Fruit fly (Drosophila melanogaster) whole organism, pupa: Measurements from ENCODE around the gene CG15022.

ENCODE experiments used
- CG10348 ChIP-seq: fragments of 200-800 bp; sonication (Bioruptor generic); IDR thresholded peaks from 2 replicates; pipeline ENCODE4 v1.3.6; 2022; ENCODE audit warnings: missing biosample characterization, missing genetic modification characterization
- CG12605 ChIP-seq: fragments of 200-800 bp; sonication (Bioruptor generic); IDR thresholded peaks from 2 replicates; pipeline ENCODE4 v1.3.6; 2022; ENCODE audit warnings: missing biosample characterization, missing genetic modification characterization
- CG13204 ChIP-seq: fragments of 200-800 bp; sonication (Bioruptor generic); optimal IDR thresholded peaks from 2 replicates; lab custom pipeline; 2018; ENCODE audit warnings: missing biosample characterization, mild to moderate bottlenecking, missing genetic modification characterization, moderate library complexity
- CG14655 ChIP-seq: fragments of 200-800 bp; sonication (Bioruptor generic); optimal IDR thresholded peaks from 3 replicates; lab custom pipeline; 2017; ENCODE audit warnings: mild to moderate bottlenecking, missing biosample characterization, missing genetic modification reagents, missing genetic modification characterization
- CG15710 ChIP-seq: fragments of 200-800 bp; sonication (Bioruptor generic); optimal IDR thresholded peaks from 2 replicates; lab custom pipeline; 2018; ENCODE audit warnings: missing biosample characterization, mild to moderate bottlenecking, missing genetic modification characterization, moderate library complexity
- CG32121 ChIP-seq: fragments of 200-800 bp; sonication (Bioruptor generic); IDR thresholded peaks from 2 replicates; pipeline ENCODE4 v1.3.6; 2022; ENCODE audit warnings: missing biosample characterization, missing genetic modification characterization
- CG34367 ChIP-seq: fragments of 200-800 bp; sonication (Bioruptor generic); optimal IDR thresholded peaks from 2 replicates; lab custom pipeline; 2018; ENCODE audit warnings: missing biosample characterization, mild to moderate bottlenecking, missing genetic modification characterization
- CG4496 ChIP-seq: fragments of 200-800 bp; sonication (Bioruptor generic); IDR thresholded peaks from 3 replicates; pipeline ENCODE4 v1.3.6; 2022; ENCODE audit warnings: missing biosample characterization, missing genetic modification characterization
- CG8159 ChIP-seq: fragments of 200-800 bp; sonication (Bioruptor generic); optimal IDR thresholded peaks from 3 replicates; lab custom pipeline; 2018; ENCODE audit warnings: missing biosample characterization, mild to moderate bottlenecking, missing genetic modification characterization, moderate library complexity
- CG8301 ChIP-seq: fragments of 200-800 bp; sonication (Bioruptor generic); optimal IDR thresholded peaks from 2 replicates; lab custom pipeline; 2018; ENCODE audit warnings: missing biosample characterization, mild to moderate bottlenecking, missing genetic modification characterization
- CG9948 ChIP-seq: fragments of 200-800 bp; sonication (Bioruptor generic); optimal IDR thresholded peaks from 2 replicates; lab custom pipeline; 2018; ENCODE audit warnings: missing biosample characterization, mild to moderate bottlenecking, missing genetic modification characterization, moderate library complexity
- D1 ChIP-seq: fragments of 200-800 bp; sonication (Bioruptor generic); optimal IDR thresholded peaks from 2 replicates; lab custom pipeline; 2018; ENCODE audit warnings: missing biosample characterization, mild to moderate bottlenecking, missing genetic modification characterization, moderate library complexity
- EcR ChIP-seq: fragments of 200-800 bp; sonication (Bioruptor generic); optimal IDR thresholded peaks from 3 replicates; lab custom pipeline; 2019; ENCODE audit warnings: missing biosample characterization, missing genetic modification characterization, mild to moderate bottlenecking, moderate library complexity, missing genetic modification reagents
- Ets98B ChIP-seq: fragments of 200-800 bp; sonication (Bioruptor generic); IDR thresholded peaks from 2 replicates; pipeline ENCODE4 v1.3.6; 2022; ENCODE audit warnings: missing biosample characterization, missing genetic modification characterization
- Pif1A ChIP-seq: fragments of 200-800 bp; sonication (Bioruptor generic); optimal IDR thresholded peaks from 3 replicates; lab custom pipeline; 2016; ENCODE audit warnings: missing biosample characterization, missing genetic modification characterization
- Pif1B ChIP-seq: fragments of 200-800 bp; sonication (Bioruptor generic); optimal IDR thresholded peaks from 3 replicates; lab custom pipeline; 2016; ENCODE audit warnings: missing biosample characterization, missing genetic modification characterization
- fd96Ca ChIP-seq: fragments of 200-800 bp; sonication (Bioruptor generic); IDR thresholded peaks from 3 replicates; pipeline ENCODE4 v1.3.6; 2022; ENCODE audit warnings: missing biosample characterization, missing genetic modification characterization
- gl ChIP-seq: fragments of 200-800 bp; sonication (Bioruptor generic); optimal IDR thresholded peaks from 2 replicates; lab custom pipeline; 2018; ENCODE audit warnings: missing biosample characterization, mild to moderate bottlenecking, missing genetic modification characterization
- rn ChIP-seq: fragments of 200-800 bp; sonication (Bioruptor generic); IDR thresholded peaks from 2 replicates; pipeline ENCODE4 v1.3.6; 2022; ENCODE audit warnings: missing biosample characterization, missing genetic modification characterization

CG15022 gene

DNA sequence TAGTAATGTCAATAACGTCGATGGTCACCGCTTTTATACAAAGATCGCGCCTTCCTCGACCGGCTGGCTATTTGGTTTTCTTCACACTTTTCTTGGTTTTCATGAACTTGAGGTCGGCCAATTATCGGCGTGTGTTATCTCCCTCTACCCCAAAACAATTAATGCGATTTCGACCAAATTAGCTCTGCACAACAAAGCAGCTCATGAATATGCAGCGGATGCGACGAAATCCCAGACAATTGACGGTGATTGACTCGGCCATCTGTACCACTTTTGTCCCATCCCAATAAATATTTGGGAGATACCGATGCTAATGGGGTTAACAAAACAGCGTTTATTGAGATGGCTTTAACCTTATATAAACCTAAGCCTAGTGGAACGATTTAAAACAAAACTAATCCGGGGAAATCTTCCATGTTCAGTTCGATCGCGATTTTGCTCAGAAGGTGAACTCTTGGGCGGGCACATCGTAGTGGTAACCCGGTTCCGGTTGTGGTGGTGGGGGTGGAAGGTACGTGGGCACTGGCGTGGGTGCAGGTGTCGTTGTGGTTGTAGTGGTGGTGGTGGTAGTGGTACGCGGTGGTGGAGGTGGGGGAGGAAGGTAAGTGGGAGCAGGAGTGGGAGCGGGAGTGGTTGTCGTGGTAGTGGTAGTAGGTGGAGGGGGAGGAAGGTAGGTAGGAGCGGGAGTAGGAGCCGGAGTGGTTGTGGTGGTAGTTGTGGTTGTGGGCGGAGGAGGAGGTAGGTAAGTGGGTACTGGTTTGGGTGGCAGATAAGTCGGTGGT is at the start of gene CG15022:
Gene CG15022 (minus strand): TSS at position 11 of the 782 bp plus-strand sequence.
- no peak for TF ChIP-seq CG8301 (tag; lab: Kevin White, UChicago)
- no peak for TF ChIP-seq CG9948 (tag; lab: Kevin White, UChicago)
- no peak for TF ChIP-seq CG10348 (GFP tag; lab: Robert Waterston, UW)
- TF ChIP-seq CG15710 = no peak
- TF ChIP-seq CG13204 (GFP tag; lab: Kevin White, UChicago) = no peak
- no peak for TF ChIP-seq CG14655 (GFP tag; lab: Kevin White, UChicago)
- TF ChIP-seq CG34367 = no peak
- no peak for TF ChIP-seq CG8159
- TF ChIP-seq Pif1B (GFP tag; lab: Kevin White, UChicago) = no peak
- TF ChIP-seq CG32121 (GFP tag; lab: Robert Waterston, UW) = no peak
- no peak for TF ChIP-seq CG4496 (GFP tag; lab: Robert Waterston, UW)
- no peak for TF ChIP-seq gl (tag; lab: Kevin White, UChicago)
- TF ChIP-seq rn (GFP tag; lab: Robert Waterston, UW) = no peak
- no peak for TF ChIP-seq EcR (GFP tag; lab: Kevin White, UChicago)
- no peak for TF ChIP-seq CG12605 (GFP tag; lab: Robert Waterston, UW)

DNA sequence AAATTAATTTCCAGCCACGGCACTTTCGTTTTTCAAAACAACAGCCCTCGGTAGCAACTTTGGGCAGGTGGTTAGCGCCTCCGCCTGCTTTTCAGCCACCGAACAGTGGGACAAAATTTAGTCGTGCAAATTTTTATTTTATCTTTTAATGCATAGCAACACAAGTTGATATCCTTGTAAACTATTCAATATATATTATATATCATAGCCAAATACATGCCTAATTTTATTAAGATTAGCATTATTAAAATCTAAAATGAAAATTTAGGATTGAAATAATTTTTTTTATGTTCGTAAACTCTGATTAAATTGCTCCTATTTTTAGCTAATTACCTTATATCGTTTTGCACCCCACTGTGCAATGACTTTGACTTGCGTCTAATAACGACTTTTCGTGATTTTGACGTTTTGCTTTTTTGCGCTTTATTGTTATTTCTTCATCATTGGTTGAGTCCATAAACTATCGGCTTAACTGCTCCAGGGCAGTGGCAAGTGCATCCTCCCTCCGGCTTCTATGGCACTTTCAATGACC is 48.9 kb upstream of the CG15022 start:
- TF ChIP-seq Pif1B (GFP tag; lab: Kevin White, UChicago) (peak; percentile 10), CG9948 (tag; lab: Kevin White, UChicago) (peak; percentile 1), Pif1A (peak; percentile 3), CG13204 (GFP tag; lab: Kevin White, UChicago) (no peak)

DNA sequence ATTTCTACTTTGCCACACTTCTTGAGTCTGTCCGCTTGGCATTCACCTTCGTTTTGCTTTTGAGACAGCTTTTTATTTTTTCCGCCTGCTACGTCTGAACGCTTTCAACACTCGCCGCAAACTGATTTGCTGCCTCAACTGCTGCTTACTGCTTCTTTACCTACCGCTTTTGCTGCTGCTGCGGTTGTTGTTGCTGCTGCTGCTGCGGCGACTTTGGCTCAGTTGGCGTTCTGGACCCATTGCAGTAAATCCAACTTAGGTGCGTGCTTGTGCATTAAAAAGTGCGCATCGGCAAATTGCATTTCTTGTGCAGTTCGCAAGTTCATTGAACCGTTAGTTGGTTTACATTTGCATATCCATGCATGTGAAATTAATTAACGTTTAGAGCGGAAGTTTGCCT is 48.2 kb upstream of the CG15022 start, which contains the start of gene NT1:
Gene NT1 (minus strand): TSS at position 127 of the 400 bp plus-strand sequence.
- TF ChIP-seq EcR (GFP tag; lab: Kevin White, UChicago) = peak; percentile 69
- TF ChIP-seq CG13204 (GFP tag; lab: Kevin White, UChicago) = peak; percentile 60
- no peak for TF ChIP-seq Pif1B (GFP tag; lab: Kevin White, UChicago)
- TF ChIP-seq, all 21 proteins: peak for 2

DNA sequence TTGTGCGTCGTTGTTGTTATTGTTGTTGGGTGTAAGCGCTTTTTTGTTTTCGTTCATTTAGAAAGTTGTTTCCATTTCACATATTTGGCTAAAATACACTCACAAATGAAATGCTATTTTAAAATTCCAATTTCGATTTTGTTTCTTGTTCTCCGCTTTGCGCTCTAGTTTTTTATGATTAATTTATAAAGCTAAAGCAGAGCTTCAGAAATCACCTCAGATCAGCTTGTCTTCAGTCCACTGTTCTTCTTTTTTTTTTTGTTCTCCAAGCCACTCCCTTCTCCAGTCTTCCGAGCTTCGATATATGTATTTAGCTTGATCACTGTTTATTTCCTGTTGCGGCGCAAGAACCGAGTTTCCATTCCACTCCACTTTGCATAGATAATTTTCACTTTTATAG is 47.7 kb upstream of the CG15022 start:
- no peak for TF ChIP-seq CG9948 (tag; lab: Kevin White, UChicago)
- no peak for TF ChIP-seq fd96Ca (GFP tag; lab: Robert Waterston, UW)
- no peak for TF ChIP-seq Ets98B (GFP tag; lab: Robert Waterston, UW)
- no peak for TF ChIP-seq CG32121 (GFP tag; lab: Robert Waterston, UW)
- TF ChIP-seq CG15710 = no peak
- no peak for TF ChIP-seq CG13204 (GFP tag; lab: Kevin White, UChicago)
- no peak for TF ChIP-seq gl (tag; lab: Kevin White, UChicago)
- TF ChIP-seq Pif1A = no peak
- TF ChIP-seq D1 (tag; lab: Kevin White, UChicago) = no peak
- TF ChIP-seq CG10348 (GFP tag; lab: Robert Waterston, UW) = no peak

DNA sequence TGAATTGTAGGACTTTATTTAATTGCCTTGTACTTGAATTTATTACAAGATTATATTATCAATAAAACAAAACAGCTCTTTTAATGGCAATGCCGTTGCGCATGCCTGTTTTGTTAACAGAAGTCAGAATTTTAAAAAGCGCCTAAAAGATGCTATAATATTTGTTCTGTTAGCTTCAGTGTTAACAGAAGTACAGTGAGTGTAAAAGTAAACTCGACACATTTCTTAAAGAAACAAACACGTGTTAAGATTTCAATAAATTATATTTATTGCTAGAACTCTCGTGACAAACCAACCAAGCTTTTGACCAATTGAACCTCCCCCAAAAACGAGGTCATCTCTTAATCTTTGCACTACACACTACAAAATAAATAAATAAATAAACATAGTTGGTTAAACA is 41.3 kb upstream of the CG15022 start:
- TF ChIP-seq CG34367 = no peak
- TF ChIP-seq, all 21 proteins: peak for 0

DNA sequence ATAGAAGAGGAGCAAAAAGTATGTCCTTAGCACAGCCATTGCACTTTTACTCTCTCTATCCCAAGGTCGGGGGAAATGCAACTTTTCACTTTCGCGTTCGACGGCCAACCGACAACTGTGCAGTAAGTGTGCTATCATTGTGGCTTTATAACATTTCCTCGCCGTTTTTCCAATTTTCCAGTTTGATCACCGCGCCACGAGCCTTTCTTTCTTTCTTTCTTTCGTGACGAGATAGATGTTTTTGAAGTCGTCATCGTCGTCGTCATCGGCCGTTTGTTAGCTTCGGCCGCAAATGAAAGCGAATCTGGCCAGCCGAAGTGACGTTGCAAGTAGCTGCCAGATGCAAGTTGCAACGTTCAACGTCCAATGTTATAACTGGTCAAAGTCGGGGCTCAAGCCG is 40.3 kb upstream of the CG15022 start, which contains the start of gene CG13720:
Gene CG13720 (minus strand): TSS at position 101 of the 400 bp plus-strand sequence.
- TF ChIP-seq CG14655 (GFP tag; lab: Kevin White, UChicago) (peak; percentile 25), CG8301 (tag; lab: Kevin White, UChicago) (no peak)

DNA sequence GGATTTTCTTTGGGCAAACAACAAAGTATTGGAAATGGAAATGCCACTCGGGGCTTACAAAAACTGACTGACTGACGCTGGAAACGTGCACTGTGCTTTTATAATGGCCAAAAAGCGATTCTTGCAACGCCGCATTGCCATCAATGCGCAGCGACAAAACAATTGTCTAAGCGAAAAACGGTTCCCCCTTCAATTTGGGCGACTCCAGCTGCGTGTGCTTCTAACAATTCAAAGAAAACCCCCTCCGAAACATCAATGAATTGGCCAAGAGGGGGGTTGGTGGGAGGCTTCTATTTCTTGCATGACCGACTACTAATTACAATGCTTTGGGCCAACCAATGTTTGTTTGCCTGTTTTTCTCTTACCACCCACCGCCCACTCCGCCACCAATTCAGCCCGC is 37.6 kb upstream of the CG15022 start, which contains the start of gene CG13721:
Gene CG13721 (minus strand): TSS at position 101 of the 400 bp plus-strand sequence.
- TF ChIP-seq CG13204 (GFP tag; lab: Kevin White, UChicago) (no peak), CG32121 (GFP tag; lab: Robert Waterston, UW) (no peak), CG4496 (GFP tag; lab: Robert Waterston, UW) (no peak), Ets98B (GFP tag; lab: Robert Waterston, UW) (no peak), CG8159 (no peak), EcR (GFP tag; lab: Kevin White, UChicago) (no peak), rn (GFP tag; lab: Robert Waterston, UW) (no peak), CG9948 (tag; lab: Kevin White, UChicago) (no peak), CG10348 (GFP tag; lab: Robert Waterston, UW) (no peak), CG34367 (no peak), CG14655 (GFP tag; lab: Kevin White, UChicago) (no peak), CG12605 (GFP tag; lab: Robert Waterston, UW) (no peak)
